Fruit fly (Drosophila melanogaster) Kc167 (cell line): Measurements from ENCODE around the gene CG17744.

ENCODE experiments used
- Myc ChIP-seq: fragments of >200 bp; optimal IDR thresholded peaks from 2 replicates; lab custom pipeline; 2017; ENCODE audit warnings: missing external identifiers
- h ChIP-seq: fragments of >200 bp; optimal IDR thresholded peaks from 3 replicates; lab custom pipeline; 2018; ENCODE audit warnings: missing external identifiers
- insv ChIP-seq: fragments of >200 bp; optimal IDR thresholded peaks from 3 replicates; lab custom pipeline; 2018; ENCODE audit warnings: missing external identifiers
- psq ChIP-seq: fragments of >200 bp; optimal IDR thresholded peaks from 2 replicates; lab custom pipeline; 2017; ENCODE audit warnings: missing external identifiers
- ttk ChIP-seq: sonication (Bioruptor generic); optimal IDR thresholded peaks from 2 replicates; lab custom pipeline; 2017; ENCODE audit warnings: missing external identifiers

dm6 chr3L:7013568-7014305 is 12.9 kb downstream of the CG17744 start:
- no peak for TF ChIP-seq insv
- TF ChIP-seq h = no peak
- no peak for TF ChIP-seq ttk (lab: Kevin White, UChicago)
- no peak for TF ChIP-seq psq (lab: Kevin White, UChicago)
- TF ChIP-seq Myc (lab: Kevin White, UChicago) = no peak
